Fruit fly (Drosophila melanogaster) whole organism, prepupa: ENCODE results near the gene yellow-f.

ENCODE experiments used
- Blimp-1 ChIP-seq: fragments of 200-800 bp; sonication (Bioruptor generic); optimal IDR thresholded peaks from 3 replicates; lab custom pipeline; 2017; ENCODE audit warnings: missing biosample characterization, missing genetic modification characterization, mild to moderate bottlenecking, moderate library complexity, missing genetic modification reagents
- CG10631 ChIP-seq: fragments of 200-800 bp; sonication (Bioruptor generic); optimal IDR thresholded peaks from 2 replicates; lab custom pipeline; 2016; ENCODE audit warnings: missing biosample characterization, missing genetic modification characterization
- CG10669 ChIP-seq: fragments of 200-800 bp; sonication (Bioruptor generic); optimal IDR thresholded peaks from 3 replicates; lab custom pipeline; 2018; ENCODE audit warnings: missing biosample characterization, mild to moderate bottlenecking, missing genetic modification characterization, moderate library complexity
- CG11762 ChIP-seq: fragments of 200-800 bp; sonication (Bioruptor generic); optimal IDR thresholded peaks from 3 replicates; lab custom pipeline; 2016; ENCODE audit warnings: missing biosample characterization, missing genetic modification characterization; ENCODE audit not compliant: insufficient read depth
- CG11902 ChIP-seq: fragments of 200-800 bp; sonication (Bioruptor generic); optimal IDR thresholded peaks from 3 replicates; lab custom pipeline; 2016; ENCODE audit warnings: missing biosample characterization, missing genetic modification characterization
- CG15336 ChIP-seq: fragments of 200-800 bp; sonication (Bioruptor generic); IDR thresholded peaks from 2 replicates; pipeline ENCODE4 v1.3.6; 2022; ENCODE audit warnings: missing biosample characterization, missing genetic modification characterization
- CG1621 ChIP-seq: fragments of 200-800 bp; sonication (Bioruptor generic); optimal IDR thresholded peaks from 3 replicates; lab custom pipeline; 2018; ENCODE audit warnings: missing biosample characterization, mild to moderate bottlenecking, missing genetic modification characterization
- CG16779 ChIP-seq: fragments of 200-800 bp; sonication (Bioruptor generic); optimal IDR thresholded peaks from 3 replicates; lab custom pipeline; 2017; ENCODE audit warnings: missing biosample characterization, mild to moderate bottlenecking, missing genetic modification characterization
- CG3032 ChIP-seq: fragments of 200-800 bp; optimal IDR thresholded peaks from 2 replicates; lab custom pipeline; 2019; ENCODE audit warnings: missing biosample characterization, mild to moderate bottlenecking, missing genetic modification characterization, moderate library complexity
- CG31627 ChIP-seq: fragments of 200-800 bp; sonication (Bioruptor generic); optimal IDR thresholded peaks from 3 replicates; lab custom pipeline; 2016; ENCODE audit warnings: missing biosample characterization, missing genetic modification characterization
- CG32006 ChIP-seq: fragments of 200-800 bp; sonication (Bioruptor generic); optimal IDR thresholded peaks from 3 replicates; lab custom pipeline; 2017; ENCODE audit warnings: missing biosample characterization, mild to moderate bottlenecking, missing genetic modification characterization
- CG34406 ChIP-seq: fragments of 200-800 bp; sonication (Bioruptor generic); optimal IDR thresholded peaks from 3 replicates; lab custom pipeline; 2016; ENCODE audit warnings: missing biosample characterization, missing genetic modification characterization
- CG4318 ChIP-seq: fragments of 200-800 bp; sonication (Bioruptor generic); optimal IDR thresholded peaks from 3 replicates; lab custom pipeline; 2017; ENCODE audit warnings: missing biosample characterization, mild to moderate bottlenecking, missing genetic modification characterization
- CG6163 ChIP-seq: fragments of 200-800 bp; sonication (Bioruptor generic); IDR thresholded peaks from 3 replicates; pipeline ENCODE4 v1.3.6; 2022; ENCODE audit warnings: missing biosample characterization, missing genetic modification characterization
- CG6276 ChIP-seq: fragments of 200-800 bp; sonication (Bioruptor generic); optimal IDR thresholded peaks from 2 replicates; lab custom pipeline; 2017; ENCODE audit warnings: missing biosample characterization, mild to moderate bottlenecking, missing genetic modification characterization
- CG6792 ChIP-seq: fragments of 200-800 bp; sonication (Bioruptor generic); optimal IDR thresholded peaks from 3 replicates; lab custom pipeline; 2016; ENCODE audit warnings: missing biosample characterization, missing genetic modification characterization
- CG6854 ChIP-seq: fragments of 200-800 bp; sonication (Bioruptor generic); optimal IDR thresholded peaks from 2 replicates; lab custom pipeline; 2017; ENCODE audit warnings: missing biosample characterization, mild to moderate bottlenecking, missing genetic modification characterization
- CG7368 ChIP-seq: fragments of 200-800 bp; sonication (Bioruptor generic); optimal IDR thresholded peaks from 3 replicates; lab custom pipeline; 2016; ENCODE audit warnings: missing biosample characterization, missing genetic modification characterization
- CG8119 ChIP-seq: fragments of 200-800 bp; sonication (Bioruptor generic); IDR thresholded peaks from 3 replicates; pipeline ENCODE4 v1.3.6; 2022; ENCODE audit warnings: missing biosample characterization, missing genetic modification characterization
- CG8319 ChIP-seq: fragments of 200-800 bp; sonication (Bioruptor generic); optimal IDR thresholded peaks from 3 replicates; lab custom pipeline; 2016; ENCODE audit warnings: missing biosample characterization, missing genetic modification characterization
- CG8632 ChIP-seq: fragments of 200-800 bp; sonication (Bioruptor generic); optimal IDR thresholded peaks from 3 replicates; lab custom pipeline; 2016; ENCODE audit warnings: missing biosample characterization, missing genetic modification characterization
- CG9139 ChIP-seq: fragments of 200-800 bp; sonication (Bioruptor generic); optimal IDR thresholded peaks from 3 replicates; lab custom pipeline; 2017; ENCODE audit warnings: missing biosample characterization, mild to moderate bottlenecking, missing genetic modification characterization
- Eip78C ChIP-seq: fragments of 200-800 bp; sonication (Bioruptor generic); peaks from one replicate; lab custom pipeline; 2016; ENCODE audit warnings: missing biosample characterization, missing genetic modification characterization
- Eip93F ChIP-seq: fragments of 200-800 bp; sonication (Bioruptor generic); optimal IDR thresholded peaks from 2 replicates; lab custom pipeline; 2016; ENCODE audit warnings: missing biosample characterization, mild to moderate bottlenecking, missing genetic modification characterization
- Ets21C ChIP-seq: fragments of 200-800 bp; sonication (Bioruptor generic); optimal IDR thresholded peaks from 3 replicates; lab custom pipeline; 2016; ENCODE audit warnings: missing biosample characterization, missing genetic modification characterization
- Hr38 ChIP-seq: sonication (Bioruptor generic); optimal IDR thresholded peaks from 2 replicates; lab custom pipeline; 2016; ENCODE audit warnings: missing biosample characterization, missing genetic modification characterization
- Hr39 ChIP-seq: fragments of 200-800 bp; sonication (Bioruptor generic); optimal IDR thresholded peaks from 2 replicates; lab custom pipeline; 2016; ENCODE audit warnings: missing biosample characterization, missing genetic modification characterization
- Hr4 ChIP-seq: fragments of 200-800 bp; sonication (Bioruptor generic); optimal IDR thresholded peaks from 3 replicates; lab custom pipeline; 2016; ENCODE audit warnings: missing biosample characterization, missing genetic modification characterization
- Lpt ChIP-seq: fragments of 200-800 bp; sonication (Bioruptor generic); optimal IDR thresholded peaks from 3 replicates; lab custom pipeline; 2016; ENCODE audit warnings: missing biosample characterization, missing genetic modification characterization
- Met ChIP-seq: fragments of 200-800 bp; sonication (Bioruptor generic); optimal IDR thresholded peaks from 3 replicates; lab custom pipeline; 2016; ENCODE audit warnings: missing biosample characterization, missing genetic modification characterization
- OdsH ChIP-seq: fragments of 200-800 bp; sonication (Bioruptor generic); optimal IDR thresholded peaks from 3 replicates; lab custom pipeline; 2016; ENCODE audit warnings: missing biosample characterization, missing genetic modification characterization
- Sox102F ChIP-seq: fragments of 200-800 bp; sonication (Bioruptor generic); optimal IDR thresholded peaks from 2 replicates; lab custom pipeline; 2016; ENCODE audit warnings: missing biosample characterization, mild to moderate bottlenecking, missing genetic modification characterization
- Sox14 ChIP-seq: fragments of 200-800 bp; sonication (Bioruptor generic); optimal IDR thresholded peaks from 3 replicates; lab custom pipeline; 2016; ENCODE audit warnings: missing biosample characterization, missing genetic modification characterization
- Sox15 ChIP-seq: fragments of 200-800 bp; sonication (Bioruptor generic); optimal IDR thresholded peaks from 3 replicates; lab custom pipeline; 2016; ENCODE audit warnings: missing biosample characterization, missing genetic modification characterization
- achi ChIP-seq: fragments of 200-800 bp; sonication (Bioruptor generic); optimal IDR thresholded peaks from 3 replicates; lab custom pipeline; 2016; ENCODE audit warnings: missing biosample characterization, missing genetic modification characterization
- acj6 ChIP-seq: fragments of 200-800 bp; sonication (Bioruptor generic); optimal IDR thresholded peaks from 3 replicates; lab custom pipeline; 2016; ENCODE audit warnings: missing biosample characterization, missing genetic modification characterization
- esn ChIP-seq: fragments of 200-800 bp; sonication (Bioruptor generic); optimal IDR thresholded peaks from 2 replicates; lab custom pipeline; 2016; ENCODE audit warnings: missing biosample characterization, mild to moderate bottlenecking, missing genetic modification characterization, moderate library complexity
- fd59A ChIP-seq: fragments of 200-800 bp; sonication (Bioruptor generic); optimal IDR thresholded peaks from 2 replicates; lab custom pipeline; 2017; ENCODE audit warnings: missing biosample characterization, mild to moderate bottlenecking, missing genetic modification characterization, missing genetic modification reagents
- fd85E ChIP-seq: fragments of 200-800 bp; sonication (Bioruptor generic); optimal IDR thresholded peaks from 3 replicates; lab custom pipeline; 2016; ENCODE audit warnings: missing biosample characterization, missing genetic modification characterization
- fkh ChIP-seq: fragments of 200-800 bp; sonication (Bioruptor generic); optimal IDR thresholded peaks from 3 replicates; lab custom pipeline; 2017; ENCODE audit warnings: missing biosample characterization, mild to moderate bottlenecking, missing genetic modification characterization, moderate library complexity
- lz ChIP-seq: fragments of 200-800 bp; sonication (Bioruptor generic); optimal IDR thresholded peaks from 3 replicates; lab custom pipeline; 2016; ENCODE audit warnings: missing biosample characterization, missing genetic modification characterization
- net ChIP-seq: fragments of 200-800 bp; sonication (Bioruptor generic); optimal IDR thresholded peaks from 3 replicates; lab custom pipeline; 2016; ENCODE audit warnings: missing biosample characterization, missing genetic modification characterization
- spab ChIP-seq: fragments of 200-800 bp; sonication (Bioruptor generic); optimal IDR thresholded peaks from 2 replicates; lab custom pipeline; 2017; ENCODE audit warnings: missing biosample characterization, mild to moderate bottlenecking, missing genetic modification characterization, missing genetic modification reagents
- ss ChIP-seq, 2 experiments: fragments of 200-800 bp; sonication (Bioruptor generic); optimal IDR thresholded peaks; 2 replicates in 1 of 2; 3 replicates in 1 of 2; lab custom pipeline; 2017 to 2018; ENCODE audit warnings: mild to moderate bottlenecking in 2 of 2, missing biosample characterization in 2 of 2, missing genetic modification characterization in 2 of 2, moderate library complexity in 1 of 2
- svp ChIP-seq: fragments of 200-800 bp; sonication (Bioruptor generic); peaks from one replicate; lab custom pipeline; 2016; ENCODE audit warnings: missing biosample characterization, missing genetic modification characterization
- topi ChIP-seq: fragments of 200-800 bp; sonication (Bioruptor generic); optimal IDR thresholded peaks from 3 replicates; lab custom pipeline; 2016; ENCODE audit warnings: missing biosample characterization, missing genetic modification characterization
- vri ChIP-seq: fragments of 200-800 bp; sonication (Bioruptor generic); optimal IDR thresholded peaks from 3 replicates; lab custom pipeline; 2016; ENCODE audit warnings: missing biosample characterization, mild to moderate bottlenecking, missing genetic modification characterization

yellow-f gene

dm6 chr3R:13017623-13018036 lies 24.6 kb upstream of the yellow-f start:
- TF ChIP-seq fd85E (GFP tag; lab: Kevin White, UChicago) (no peak), acj6 (no peak), Sox102F (GFP tag; lab: Kevin White, UChicago) (no peak), CG34406 (GFP tag; lab: Kevin White, UChicago) (no peak), Lpt (GFP tag; lab: Kevin White, UChicago) (peak; percentile 15), spab (GFP tag; lab: Kevin White, UChicago) (no peak), lz (no peak), CG10669 (GFP tag; lab: Kevin White, UChicago) (no peak), CG10631 (no peak), CG11902 (GFP tag; lab: Kevin White, UChicago) (no peak), Eip93F (no peak), CG6163 (no peak; the same call in 1 of the 3 replicates), vri (GFP tag; lab: Kevin White, UChicago) (peak; percentile 96), topi (GFP tag; lab: Kevin White, UChicago) (no peak), CG15336 (peak; percentile 40), CG8632 (GFP tag; lab: Kevin White, UChicago) (no peak), Met (GFP tag; lab: Kevin White, UChicago) (no peak), Sox15 (no peak), CG4318 (GFP tag; lab: Kevin White, UChicago) (no peak)

DNA sequence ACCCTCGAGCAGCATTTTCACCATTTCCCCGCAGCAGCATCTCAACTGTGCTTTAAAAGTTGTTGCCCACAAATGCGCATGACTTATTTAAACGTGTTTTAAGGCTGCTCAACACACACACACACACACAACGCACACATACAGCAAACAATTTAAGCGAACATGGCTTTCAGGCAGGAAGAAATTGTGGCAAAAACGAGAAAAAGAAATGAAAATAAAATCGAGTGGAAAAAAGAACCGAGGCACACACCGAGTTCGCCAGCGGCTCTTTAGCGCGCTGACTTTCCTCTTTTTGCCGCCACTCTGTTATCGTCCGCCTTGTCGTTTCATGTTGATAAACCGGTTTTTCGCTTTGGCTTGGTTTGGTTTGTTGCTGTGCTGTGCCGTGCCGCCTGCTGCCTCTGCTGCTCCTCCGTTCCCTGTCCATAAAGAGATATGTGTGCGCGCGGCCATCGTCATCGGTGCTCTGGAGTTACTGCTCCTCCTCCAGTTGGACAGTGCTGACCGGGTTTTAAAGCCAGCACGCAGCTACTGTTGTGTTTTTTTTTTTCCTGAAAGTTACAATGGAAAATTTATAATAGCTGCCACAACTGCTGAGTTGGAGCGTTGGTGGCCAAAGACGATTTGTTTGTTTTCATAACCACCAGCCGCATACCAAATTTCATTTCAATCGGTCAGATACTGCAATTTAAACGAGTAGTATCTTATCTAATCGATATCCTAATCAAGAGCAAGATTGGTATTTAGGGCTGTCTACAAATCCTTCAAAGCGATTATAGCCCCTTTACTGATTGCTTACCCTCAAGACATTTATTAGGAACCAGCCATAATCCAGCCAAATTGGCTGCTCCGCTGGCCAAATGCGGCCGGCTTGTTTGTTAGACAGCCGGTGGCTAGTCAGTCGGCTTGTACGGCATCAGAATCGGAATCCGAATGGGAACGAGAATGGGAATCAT lies 23.1 kb upstream of the yellow-f start:
- TF ChIP-seq fd85E (GFP tag; lab: Kevin White, UChicago) (no peak), CG6276 (GFP tag; lab: Kevin White, UChicago) (peak; percentile 57), net (GFP tag; lab: Kevin White, UChicago) (peak; percentile 19), esn (GFP tag; lab: Kevin White, UChicago) (peak; percentile 11), CG11762 (GFP tag; lab: Kevin White, UChicago) (no peak), Ets21C (GFP tag; lab: Kevin White, UChicago) (no peak), Hr39 (GFP tag; lab: Kevin White, UChicago) (no peak), acj6 (no peak), CG4318 (GFP tag; lab: Kevin White, UChicago) (no peak), CG34406 (GFP tag; lab: Kevin White, UChicago) (no peak), CG6854 (GFP tag; lab: Kevin White, UChicago) (no peak), Met (GFP tag; lab: Kevin White, UChicago) (no peak), Eip78C (GFP tag; lab: Kevin White, UChicago) (peak; percentile 84), OdsH (peak; percentile 6), CG8119 (GFP tag; lab: Robert Waterston, UW) (peak; percentile 40; the same call in 2 of the 3 replicates), CG3032 (no peak), ss (GFP tag; optimal IDR thresholded peaks at IDR 0.05; lab: Kevin White, UChicago) (peak; percentile 51 to 70), Hr4 (GFP tag; lab: Kevin White, UChicago) (no peak), CG31627 (GFP tag; lab: Kevin White, UChicago) (no peak), Hr38 (GFP tag; lab: Kevin White, UChicago) (no peak), CG6792 (no peak), Sox14 (GFP tag; lab: Kevin White, UChicago) (no peak), Eip93F (peak; percentile 18), fkh (peak; percentile 21), CG7368 (GFP tag; lab: Kevin White, UChicago) (no peak), CG15336 (peak; percentile 24; the same call in 1 of the 2 replicates), fd59A (no peak), CG9139 (peak; percentile 23), vri (GFP tag; lab: Kevin White, UChicago) (peak; percentile 72), CG16779 (tag; lab: Kevin White, UChicago) (peak; percentile 46), Sox15 (no peak), achi (GFP tag; lab: Kevin White, UChicago) (no peak), Lpt (GFP tag; lab: Kevin White, UChicago) (peak; percentile 60), CG6163 (peak; percentile 50; the same call in 1 of the 3 replicates), svp (no peak), CG8319 (GFP tag; lab: Kevin White, UChicago) (no peak), CG32006 (GFP tag; lab: Kevin White, UChicago) (peak; percentile 22), Blimp-1 (peak; percentile 32), CG1621 (tag; lab: Kevin White, UChicago) (peak; percentile 4), lz (no peak)
